Fruit fly (Drosophila melanogaster): Measurements from ENCODE around the gene nsl1.
A peak's percentile ranks its signal among the peaks of the same experiment; 100 is the strongest.

The nsl1 gene

DNA sequence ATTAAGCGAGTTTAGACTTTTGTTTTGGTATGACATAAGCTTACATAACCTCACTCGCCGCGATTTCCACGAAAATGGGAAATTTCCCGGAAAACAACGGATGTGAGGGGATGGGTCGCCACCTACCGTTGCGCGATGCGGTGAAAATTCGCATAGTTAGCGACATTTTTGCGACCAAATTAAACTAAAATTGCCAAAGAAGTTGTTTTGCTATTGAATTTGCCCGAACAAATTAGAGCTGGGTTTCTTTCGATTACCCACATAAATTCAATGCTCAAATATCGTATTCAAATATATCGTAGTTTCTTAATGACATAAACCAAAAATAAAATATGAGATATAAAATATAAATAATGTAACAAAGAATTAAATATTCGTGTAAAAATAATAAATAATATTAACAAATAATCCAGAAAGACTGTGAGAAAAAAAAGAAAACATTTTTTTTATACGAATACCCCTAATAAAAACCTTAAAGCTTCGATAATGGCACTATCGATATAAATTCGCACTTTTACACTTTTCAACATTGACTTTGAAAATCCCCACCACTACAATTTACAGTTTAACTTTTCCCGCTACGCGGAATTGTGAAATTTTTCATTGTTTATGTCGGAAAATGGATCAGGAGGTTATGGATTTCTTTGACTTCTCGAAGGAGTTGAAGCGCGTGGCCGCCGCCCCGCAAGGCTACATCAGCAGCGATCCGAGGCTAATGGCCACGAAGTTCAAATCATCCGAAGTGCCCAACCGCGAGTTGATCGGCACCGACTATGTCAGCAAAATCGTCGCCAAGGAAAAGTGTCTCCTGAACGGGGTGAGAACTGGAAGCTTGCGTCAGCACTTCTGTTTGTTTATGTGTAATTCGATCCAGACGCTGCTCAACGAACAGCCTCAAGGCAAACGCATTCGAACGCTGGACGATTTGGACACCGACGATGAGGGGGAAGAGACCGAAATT, 43.6 kb downstream of the nsl1 start, which contains the start of the genes ND-23 and spn-E (continued):
- TF ChIP-seq croc (GFP tag; conservative IDR thresholded peaks at IDR 0.05) (no peak; the same call in 2 of the 3 replicates), Hsf (GFP tag; optimal IDR thresholded peaks at IDR 0.05) (no peak), danr (GFP tag; IDR thresholded peaks at IDR 0.05) (no peak), ewg (GFP tag; optimal IDR thresholded peaks at IDR 0.05) (no peak), oc (tag; optimal IDR thresholded peaks at IDR 0.05) (no peak), onecut (GFP tag; IDR thresholded peaks at IDR 0.05) (no peak), Scr (GFP tag; IDR thresholded peaks at IDR 0.05; ENCODE audit: partially characterized antibody) (peak; percentile 88), trh (GFP tag; optimal IDR thresholded peaks at IDR 0.05) (peak; percentile 31), knrl (GFP tag; IDR thresholded peaks at IDR 0.05; ENCODE audit: partially characterized antibody) (peak; percentile 86), cwo (GFP tag; optimal IDR thresholded peaks at IDR 0.05) (no peak), jing (GFP tag; optimal IDR thresholded peaks at IDR 0.05) (no peak), CG1647 (GFP tag; optimal IDR thresholded peaks at IDR 0.05) (no peak), Atf-2 (GFP tag; optimal IDR thresholded peaks at IDR 0.05) (no peak), Abd-B (GFP tag; optimal IDR thresholded peaks at IDR 0.05) (peak; percentile 46), CG16779 (GFP tag; IDR thresholded peaks at IDR 0.05) (no peak), Gsc (GFP tag; IDR thresholded peaks at IDR 0.05) (no peak), CG11093 (GFP tag; IDR thresholded peaks at IDR 0.05) (no peak), z (GFP tag; IDR thresholded peaks at IDR 0.05) (no peak), CG32532 (GFP tag; IDR thresholded peaks at IDR 0.05) (peak; percentile 55; the same call in 1 of the 2 replicates), CG14441 (GFP tag; IDR thresholded peaks at IDR 0.05) (no peak), ken (GFP tag; IDR thresholded peaks at IDR 0.05) (0 out of 3 replicates have a peak, but pooled peaks have one; percentile 47), ac (GFP tag; optimal IDR thresholded peaks at IDR 0.05) (no peak), wek (GFP tag; optimal IDR thresholded peaks at IDR 0.05) (peak; percentile 93), CG31441 (GFP tag; IDR thresholded peaks at IDR 0.05) (no peak; the same call in none of the 2 replicates), CG34422 (GFP tag; IDR thresholded peaks at IDR 0.05) (no peak; the same call in 2 of the 3 replicates), CG13624 (GFP tag; optimal IDR thresholded peaks at IDR 0.05) (no peak), CG13894 (tag; optimal IDR thresholded peaks at IDR 0.05) (no peak), salm (tag; optimal IDR thresholded peaks at IDR 0.05) (no peak), D (optimal IDR thresholded peaks at IDR 0.05) (no peak), D (GFP tag; optimal IDR thresholded peaks at IDR 0.05) (no peak), gsb-n (tag; optimal IDR thresholded peaks at IDR 0.05) (peak; percentile 66), ase (GFP tag; IDR thresholded peaks at IDR 0.05) (no peak), CoRest (tag; optimal IDR thresholded peaks at IDR 0.05) (peak; percentile 81), dmrt99B (tag; optimal IDR thresholded peaks at IDR 0.05) (no peak), ems (GFP tag; optimal IDR thresholded peaks at IDR 0.05) (no peak), CG7357 (GFP tag; IDR thresholded peaks at IDR 0.05) (no peak), CG4820 (GFP tag; optimal IDR thresholded peaks at IDR 0.05) (peak; percentile 0), fu2 (GFP tag; optimal IDR thresholded peaks at IDR 0.05) (no peak), CG11696 (GFP tag; IDR thresholded peaks at IDR 0.05) (no peak), CG4730 (GFP tag; IDR thresholded peaks at IDR 0.05) (no peak), cas (GFP tag; IDR thresholded peaks at IDR 0.05) (no peak), CG4424 (GFP tag; optimal IDR thresholded peaks at IDR 0.05) (peak; percentile 66), CG1024 (GFP tag; IDR thresholded peaks at IDR 0.05) (no peak), maf-S (GFP tag; optimal IDR thresholded peaks at IDR 0.05) (no peak), tap (tag; optimal IDR thresholded peaks at IDR 0.05) (no peak), yki (optimal IDR thresholded peaks at IDR 0.05) (no peak), eve (GFP tag; optimal IDR thresholded peaks at IDR 0.05) (no peak), lilli (GFP tag; optimal IDR thresholded peaks at IDR 0.05) (peak; percentile 26), YL-1 (GFP tag; optimal IDR thresholded peaks at IDR 0.05) (peak; percentile 41), Fer3 (tag; optimal IDR thresholded peaks at IDR 0.05) (peak; percentile 35)
